Fruit fly (Drosophila melanogaster): ENCODE results near the gene C1GalTA.

The C1GalTA gene

DNA sequence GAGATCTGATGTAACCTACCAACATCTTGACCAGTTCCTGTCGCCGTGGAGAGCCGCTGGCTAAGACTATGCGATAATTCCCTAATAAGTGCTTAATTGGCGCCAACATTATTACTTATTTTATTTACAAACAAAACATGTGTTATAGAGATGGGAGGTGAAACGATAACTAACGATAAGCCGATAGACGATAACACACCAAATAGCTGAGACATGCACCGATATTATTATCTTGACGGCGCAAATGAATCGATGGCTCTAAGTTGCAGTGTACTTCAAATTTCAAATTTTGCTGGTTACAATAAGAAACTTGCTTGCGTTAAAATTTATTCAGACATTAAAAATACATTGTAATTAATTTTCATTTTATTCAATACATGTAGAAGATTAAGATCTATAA, 7.9 kb downstream of the C1GalTA start, which contains the start of gene CG9515 (continued):
- TF ChIP-seq CG16779 (GFP tag; IDR thresholded peaks at IDR 0.05) (no peak), CG30020 (tag; optimal IDR thresholded peaks at IDR 0.05) (no peak), pzg (GFP tag; optimal IDR thresholded peaks at IDR 0.05) (peak; percentile 82), tap (tag; optimal IDR thresholded peaks at IDR 0.05) (no peak), az2 (GFP tag; optimal IDR thresholded peaks at IDR 0.05) (no peak), eyg (GFP tag; optimal IDR thresholded peaks at IDR 0.05) (no peak), Hr51 (GFP tag; optimal IDR thresholded peaks at IDR 0.05) (no peak), CG9215 (GFP tag; IDR thresholded peaks at IDR 0.05) (no peak), Blimp-1 (GFP tag; optimal IDR thresholded peaks at IDR 0.05) (no peak), row (GFP tag; IDR thresholded peaks at IDR 0.05) (no peak; the same call in 2 of the 3 replicates), CG15073 (GFP tag; optimal IDR thresholded peaks at IDR 0.05) (no peak), CG11695 (GFP tag; IDR thresholded peaks at IDR 0.05) (no peak), CG10654 (GFP tag; optimal IDR thresholded peaks at IDR 0.05) (no peak), crc (GFP tag; optimal IDR thresholded peaks at IDR 0.05) (no peak), ssp (GFP tag; IDR thresholded peaks at IDR 0.05) (no peak), CG16813 (GFP tag; IDR thresholded peaks at IDR 0.05; ENCODE audit: partially characterized antibody) (peak; percentile 83), nerfin-2 (GFP tag; IDR thresholded peaks at IDR 0.05; ENCODE audit: partially characterized antibody) (peak; percentile 87), prd (optimal IDR thresholded peaks at IDR 0.05) (no peak), prd (GFP tag; IDR thresholded peaks at IDR 0.05) (no peak), Six4 (GFP tag; optimal IDR thresholded peaks at IDR 0.05) (no peak), CG10209 (GFP tag; optimal IDR thresholded peaks at IDR 0.05) (no peak), slbo (GFP tag; IDR thresholded peaks at IDR 0.05) (no peak), tna (GFP tag; IDR thresholded peaks at IDR 0.05; ENCODE audit: partially characterized antibody) (peak; percentile 90), Mad (GFP tag; optimal IDR thresholded peaks at IDR 0.05) (no peak), CG6791 (GFP tag; IDR thresholded peaks at IDR 0.05; ENCODE audit: partially characterized antibody) (peak; percentile 98), ewg (GFP tag; optimal IDR thresholded peaks at IDR 0.05) (no peak), sd (tag; optimal IDR thresholded peaks at IDR 0.05) (no peak), gfzf (GFP tag; optimal IDR thresholded peaks at IDR 0.05) (peak; percentile 38), repo (GFP tag; optimal IDR thresholded peaks at IDR 0.05) (no peak), CG14441 (GFP tag; IDR thresholded peaks at IDR 0.05) (no peak), ERR (GFP tag; optimal IDR thresholded peaks at IDR 0.05) (no peak), B-H1 (GFP tag; IDR thresholded peaks at IDR 0.05) (no peak), run (tag; optimal IDR thresholded peaks at IDR 0.05) (no peak), CG6654 (GFP tag; optimal IDR thresholded peaks at IDR 0.05) (no peak), NfI (GFP tag; optimal IDR thresholded peaks at IDR 0.05) (no peak), CG18011 (GFP tag; optimal IDR thresholded peaks at IDR 0.05) (no peak), sim (GFP tag; IDR thresholded peaks at IDR 0.05) (no peak), zfh1 (GFP tag; IDR thresholded peaks at IDR 0.05) (no peak), odd (GFP tag; optimal IDR thresholded peaks at IDR 0.05) (no peak), CG18599 (GFP tag; optimal IDR thresholded peaks at IDR 0.05) (no peak), h (optimal IDR thresholded peaks at IDR 0.05) (no peak), CG17829 (tag; optimal IDR thresholded peaks at IDR 0.05) (peak; percentile 30), ttk (GFP tag; IDR thresholded peaks at IDR 0.05) (no peak), CkIIα-i1 (GFP tag; IDR thresholded peaks at IDR 0.05) (no peak), CG2199 (GFP tag; IDR thresholded peaks at IDR 0.05) (0 out of 3 replicates have a peak, but pooled peaks have one; percentile 55), Sry-δ (GFP tag; optimal IDR thresholded peaks at IDR 0.05) (peak; percentile 92), jigr1 (GFP tag; IDR thresholded peaks at IDR 0.05) (no peak), dmrt99B (tag; optimal IDR thresholded peaks at IDR 0.05) (no peak), lmd (GFP tag; IDR thresholded peaks at IDR 0.05) (no peak), D (optimal IDR thresholded peaks at IDR 0.05) (no peak), D (GFP tag; optimal IDR thresholded peaks at IDR 0.05) (no peak), Gug (GFP tag; IDR thresholded peaks at IDR 0.05) (no peak), corto (GFP tag; optimal IDR thresholded peaks at IDR 0.05) (no peak)

Data from whole organism, embryonic.